Worm (Caenorhabditis elegans): ENCODE measurements around the gene ZC239.21.
"Not testable (repeated sequence)": the region's sequence is repeated elsewhere in the genome, so short reads cannot be mapped to it uniquely, and the experiment has no call there.

ZC239.21 gene

DNA sequence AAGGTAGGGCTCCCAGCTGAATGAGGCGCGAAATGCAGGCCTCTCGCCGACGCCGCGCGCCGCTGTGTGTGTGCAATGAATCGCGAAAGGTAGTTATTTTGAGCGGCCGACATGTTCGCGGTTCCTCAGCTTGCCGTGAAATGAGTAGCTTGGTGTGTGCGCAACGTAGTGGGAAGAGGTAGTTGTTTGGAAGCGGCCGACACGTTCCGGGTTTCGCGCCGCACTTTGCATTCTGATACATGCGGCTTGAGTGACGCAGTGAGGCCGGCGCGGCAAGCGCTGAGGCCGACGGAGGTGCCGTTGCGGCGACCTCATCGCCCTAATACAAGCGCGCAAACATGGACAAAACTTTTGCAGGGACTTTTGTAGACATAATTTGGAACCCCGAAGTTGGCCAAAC lies 11.0 kb upstream of the ZC239.21 start:
- TF ChIP-seq med-1 (GFP tag; optimal IDR thresholded peaks at IDR 0.05; ENCODE audit: insufficient read depth) = no peak
- no peak for TF ChIP-seq T22C8.4 (GFP tag; IDR thresholded peaks at IDR 0.05)
- no peak for TF ChIP-seq ref-1 (GFP tag; conservative IDR thresholded peaks at IDR 0.05)
- no peak for TF ChIP-seq ztf-23 (GFP tag; IDR thresholded peaks at IDR 0.05)
- no peak for TF ChIP-seq tab-1 (GFP tag; IDR thresholded peaks at IDR 0.05)
- no peak for TF ChIP-seq cog-1 (tag; optimal IDR thresholded peaks at IDR 0.05)
- no peak for TF ChIP-seq ztf-29 (GFP tag; IDR thresholded peaks at IDR 0.05)
- no peak for TF ChIP-seq klf-2 (GFP tag; conservative IDR thresholded peaks at IDR 0.05)
- no peak for TF ChIP-seq flt-1 (GFP tag; IDR thresholded peaks at IDR 0.05)

ce11 chrII:3196966-3197365 lies 9.8 kb upstream of the ZC239.21 start, which contains the start of gene gcy-15:
Gene gcy-15, minus strand, starts transcription at chrII:3197066.
- no peak for TF ChIP-seq med-1 (GFP tag; optimal IDR thresholded peaks at IDR 0.05; ENCODE audit: insufficient read depth)
- TF ChIP-seq ztf-29 (GFP tag; IDR thresholded peaks at IDR 0.05) = no peak
- no peak for TF ChIP-seq cog-1 (tag; optimal IDR thresholded peaks at IDR 0.05)

DNA sequence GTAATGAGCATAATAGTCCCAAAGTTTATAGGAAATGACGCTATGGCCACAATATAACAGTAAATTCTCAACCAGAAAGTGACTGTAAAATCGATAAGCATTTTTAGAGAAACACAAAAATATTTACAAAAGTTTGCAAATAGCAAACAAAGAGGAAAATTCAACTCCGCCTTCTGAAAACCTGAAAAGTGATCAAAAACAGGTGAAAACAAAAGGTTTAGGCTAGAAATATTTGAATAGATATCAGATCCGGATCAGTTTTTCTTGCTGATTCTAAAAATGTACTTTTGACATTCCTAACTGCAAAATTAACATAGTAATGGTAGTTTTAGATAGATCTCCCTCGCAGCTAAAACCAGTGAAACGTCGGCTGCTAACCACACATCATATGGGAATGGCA lies 7.7 kb upstream of the ZC239.21 start, which contains the start of gene sri-51:
TSS of gene sri-51 (minus strand) at position 101 of the 400 bp plus-strand sequence.
- TF ChIP-seq med-1 (GFP tag; optimal IDR thresholded peaks at IDR 0.05; ENCODE audit: insufficient read depth) (no peak), ref-1 (GFP tag; conservative IDR thresholded peaks at IDR 0.05) (no peak), flt-1 (GFP tag; IDR thresholded peaks at IDR 0.05) (no peak), cog-1 (tag; optimal IDR thresholded peaks at IDR 0.05) (no peak), klf-2 (GFP tag; conservative IDR thresholded peaks at IDR 0.05) (no peak), ztf-23 (GFP tag; IDR thresholded peaks at IDR 0.05) (no peak), tab-1 (GFP tag; IDR thresholded peaks at IDR 0.05) (no peak), ztf-29 (GFP tag; IDR thresholded peaks at IDR 0.05) (no peak), T22C8.4 (GFP tag; IDR thresholded peaks at IDR 0.05) (no peak)

DNA sequence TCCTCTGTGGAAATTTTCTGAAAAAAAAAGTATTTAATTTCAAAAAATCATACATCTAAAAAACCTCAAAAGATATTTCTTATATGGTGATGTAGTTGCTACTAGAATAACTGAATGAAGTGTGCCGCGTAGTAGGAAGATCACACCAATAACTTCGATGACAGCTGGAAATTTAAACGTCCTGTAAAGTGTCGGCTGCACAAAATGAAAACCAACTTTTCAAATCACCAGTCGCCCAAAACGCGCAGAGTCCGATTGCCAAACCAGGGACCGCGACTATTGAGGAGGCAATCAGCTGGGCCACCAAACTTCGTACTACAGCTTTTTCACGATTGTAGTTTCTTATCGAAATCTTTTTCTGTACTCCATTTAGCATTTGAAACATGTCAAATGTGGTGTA lies 5.5 kb upstream of the ZC239.21 start, which contains the start of gene sri-48:
TSS of gene sri-48 (minus strand) at position 101 of the 400 bp plus-strand sequence.
- not testable (repeated sequence) for TF ChIP-seq klf-2 (GFP tag; conservative IDR thresholded peaks at IDR 0.05); cog-1 (tag; optimal IDR thresholded peaks at IDR 0.05); ztf-23 (GFP tag; IDR thresholded peaks at IDR 0.05)

DNA sequence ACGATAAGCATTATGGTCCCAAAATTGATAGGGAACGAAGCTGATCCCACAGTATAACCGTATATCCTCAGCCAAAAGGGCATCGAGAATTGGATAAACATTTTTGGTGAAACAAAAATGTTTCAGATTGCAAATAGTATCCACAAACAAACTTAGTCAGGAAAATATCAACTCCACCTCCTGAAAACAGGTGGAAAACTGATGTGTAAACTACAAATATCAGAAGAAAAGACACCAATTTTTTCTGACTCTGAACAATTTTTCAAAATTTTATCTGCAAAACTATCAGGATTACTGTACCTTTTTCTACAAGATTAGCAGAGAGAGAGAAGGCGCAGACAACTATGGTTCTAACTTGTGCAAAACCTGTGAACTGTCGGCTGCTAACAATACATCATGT lies 4.2 kb upstream of the ZC239.21 start, which contains the start of gene sri-53:
TSS of gene sri-53 (minus strand) at position 101 of the 400 bp plus-strand sequence.
- no peak for TF ChIP-seq ref-1 (GFP tag; conservative IDR thresholded peaks at IDR 0.05)
- TF ChIP-seq flt-1 (GFP tag; IDR thresholded peaks at IDR 0.05) = no peak
- TF ChIP-seq cog-1 (tag; optimal IDR thresholded peaks at IDR 0.05) = no peak
- no peak for TF ChIP-seq tab-1 (GFP tag; IDR thresholded peaks at IDR 0.05)
- TF ChIP-seq ztf-29 (GFP tag; IDR thresholded peaks at IDR 0.05) = no peak
- no peak for TF ChIP-seq ztf-23 (GFP tag; IDR thresholded peaks at IDR 0.05)
- TF ChIP-seq T22C8.4 (GFP tag; IDR thresholded peaks at IDR 0.05) = no peak
- TF ChIP-seq med-1 (GFP tag; optimal IDR thresholded peaks at IDR 0.05; ENCODE audit: insufficient read depth) = no peak

DNA sequence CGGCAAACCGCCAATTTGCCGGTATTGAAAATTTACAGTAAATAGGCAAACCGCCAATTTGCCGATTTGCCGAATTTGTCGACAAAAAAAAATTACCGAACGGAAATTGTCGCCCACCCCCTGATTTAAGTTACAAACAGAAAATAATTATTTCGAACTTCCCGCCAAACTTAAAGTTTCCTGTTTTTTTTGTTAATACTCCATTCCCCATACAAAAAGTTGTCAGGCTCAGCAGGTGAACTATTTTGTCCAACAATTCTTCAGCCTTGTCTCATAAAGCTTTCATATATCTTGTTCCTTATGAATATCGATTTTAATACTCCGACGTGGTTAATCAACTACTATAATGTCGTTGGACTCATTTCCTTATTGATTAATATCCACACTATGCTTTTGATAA lies 3.3 kb upstream of the ZC239.21 start, which contains the start of gene sri-50:
TSS of gene sri-50 (plus strand) at position 301 of the 400 bp plus-strand sequence.
- no peak for TF ChIP-seq klf-2 (GFP tag; conservative IDR thresholded peaks at IDR 0.05)
- no peak for TF ChIP-seq ztf-23 (GFP tag; IDR thresholded peaks at IDR 0.05)
- TF ChIP-seq flt-1 (GFP tag; IDR thresholded peaks at IDR 0.05) = no peak
- TF ChIP-seq ref-1 (GFP tag; conservative IDR thresholded peaks at IDR 0.05) = no peak
- no peak for TF ChIP-seq cog-1 (tag; optimal IDR thresholded peaks at IDR 0.05)
- no peak for TF ChIP-seq T22C8.4 (GFP tag; IDR thresholded peaks at IDR 0.05)
- no peak for TF ChIP-seq med-1 (GFP tag; optimal IDR thresholded peaks at IDR 0.05; ENCODE audit: insufficient read depth)
- TF ChIP-seq tab-1 (GFP tag; IDR thresholded peaks at IDR 0.05) = no peak
- TF ChIP-seq ztf-29 (GFP tag; IDR thresholded peaks at IDR 0.05) = no peak

- TF ChIP-seq ztf-29 (GFP tag; IDR thresholded peaks at IDR 0.05) (no peak), flt-1 (GFP tag; IDR thresholded peaks at IDR 0.05) (no peak), ztf-23 (GFP tag; IDR thresholded peaks at IDR 0.05) (no peak), ref-1 (GFP tag; conservative IDR thresholded peaks at IDR 0.05) (no peak), med-1 (GFP tag; optimal IDR thresholded peaks at IDR 0.05; ENCODE audit: insufficient read depth) (no peak), T22C8.4 (GFP tag; IDR thresholded peaks at IDR 0.05) (no peak), cog-1 (tag; optimal IDR thresholded peaks at IDR 0.05) (no peak), tab-1 (GFP tag; IDR thresholded peaks at IDR 0.05) (no peak), klf-2 (GFP tag; conservative IDR thresholded peaks at IDR 0.05) (no peak)
Measured at ce11 chrII:3208679-3209078, 1.9 kb downstream of the ZC239.21 start, which contains the start of gene sdz-35. Gene sdz-35, minus strand, starts transcription at chrII:3208779.

DNA sequence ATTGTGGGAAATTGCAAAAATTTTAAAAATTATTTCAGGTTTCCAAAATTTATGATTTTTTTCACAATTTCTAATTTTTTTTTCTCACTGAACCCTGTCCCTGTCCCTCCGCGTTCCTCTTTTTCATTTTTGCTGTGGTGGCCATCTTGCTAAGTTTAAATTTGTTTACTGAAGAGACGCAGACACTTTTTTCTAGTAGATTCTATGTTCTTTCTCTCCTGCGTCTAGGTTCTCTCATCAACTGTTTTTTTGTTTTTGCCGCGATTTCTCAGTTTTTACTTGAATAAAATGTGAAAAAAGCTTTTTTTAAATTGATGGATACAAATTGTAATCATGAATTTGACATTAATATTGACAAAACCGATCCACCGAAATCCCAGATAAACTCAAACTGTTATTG lies 2.5 kb downstream of the ZC239.21 start, which contains the start of gene ZC239.6:
TSS of gene ZC239.6 (plus strand) at position 381 of the 400 bp plus-strand sequence.
- no peak for TF ChIP-seq ztf-29 (GFP tag; IDR thresholded peaks at IDR 0.05)
- TF ChIP-seq ref-1 (GFP tag; conservative IDR thresholded peaks at IDR 0.05) = no peak
- no peak for TF ChIP-seq ztf-23 (GFP tag; IDR thresholded peaks at IDR 0.05)
- no peak for TF ChIP-seq med-1 (GFP tag; optimal IDR thresholded peaks at IDR 0.05; ENCODE audit: insufficient read depth)
- no peak for TF ChIP-seq cog-1 (tag; optimal IDR thresholded peaks at IDR 0.05)
- TF ChIP-seq T22C8.4 (GFP tag; IDR thresholded peaks at IDR 0.05) = no peak
- TF ChIP-seq klf-2 (GFP tag; conservative IDR thresholded peaks at IDR 0.05) = no peak
- TF ChIP-seq tab-1 (GFP tag; IDR thresholded peaks at IDR 0.05) = no peak
- no peak for TF ChIP-seq flt-1 (GFP tag; IDR thresholded peaks at IDR 0.05)

- TF ChIP-seq cog-1 (tag; optimal IDR thresholded peaks at IDR 0.05) (no peak), ztf-29 (GFP tag; IDR thresholded peaks at IDR 0.05) (no peak), flt-1 (GFP tag; IDR thresholded peaks at IDR 0.05) (no peak), med-1 (GFP tag; optimal IDR thresholded peaks at IDR 0.05; ENCODE audit: insufficient read depth) (no peak), tab-1 (GFP tag; IDR thresholded peaks at IDR 0.05) (no peak), ref-1 (GFP tag; conservative IDR thresholded peaks at IDR 0.05) (no peak), ztf-23 (GFP tag; IDR thresholded peaks at IDR 0.05) (no peak), klf-2 (GFP tag; conservative IDR thresholded peaks at IDR 0.05) (no peak), T22C8.4 (GFP tag; IDR thresholded peaks at IDR 0.05) (no peak)
Measured at ce11 chrII:3210365-3210764, 3.6 kb downstream of the ZC239.21 start, which contains the start of gene ZC239.5. Gene ZC239.5, plus strand, starts transcription at chrII:3210665.

ce11 chrII:3213898-3214297 lies 7.2 kb downstream of the ZC239.21 start, which contains the start of gene ZC239.4:
Gene ZC239.4, plus strand, starts transcription at chrII:3214198.
- TF ChIP-seq T22C8.4 (GFP tag; IDR thresholded peaks at IDR 0.05) (no peak), flt-1 (GFP tag; IDR thresholded peaks at IDR 0.05) (no peak), med-1 (GFP tag; optimal IDR thresholded peaks at IDR 0.05; ENCODE audit: insufficient read depth) (no peak), tab-1 (GFP tag; IDR thresholded peaks at IDR 0.05) (no peak), cog-1 (tag; optimal IDR thresholded peaks at IDR 0.05) (no peak), ref-1 (GFP tag; conservative IDR thresholded peaks at IDR 0.05) (no peak), ztf-23 (GFP tag; IDR thresholded peaks at IDR 0.05) (no peak), ztf-29 (GFP tag; IDR thresholded peaks at IDR 0.05) (no peak), klf-2 (GFP tag; conservative IDR thresholded peaks at IDR 0.05) (no peak)

All from whole organism, midembryonic.